Fruit fly (Drosophila melanogaster) whole organism, pupa: ENCODE data around the gene CG31867.

ENCODE experiments used
- CG14655 ChIP-seq: fragments of 200-800 bp; sonication (Bioruptor generic); optimal IDR thresholded peaks from 3 replicates; lab custom pipeline; 2017; ENCODE audit warnings: mild to moderate bottlenecking, missing biosample characterization, missing genetic modification reagents, missing genetic modification characterization
- Snoo ChIP-seq: fragments of 200-800 bp; sonication (Bioruptor generic); optimal IDR thresholded peaks from 3 replicates; lab custom pipeline; 2017; ENCODE audit warnings: missing biosample characterization, mild to moderate bottlenecking, missing genetic modification characterization, inconsistent platforms

- TF ChIP-seq Snoo (tag; lab: Kevin White, UChicago) (no peak), CG14655 (GFP tag; lab: Kevin White, UChicago) (no peak)
These were observed 33.1 kb upstream of the CG31867 start for dm6 chr2L:11178334-11178733.
